Fruit fly (Drosophila melanogaster) whole organism, embryonic: ENCODE results near the gene RpS30.
A peak's percentile ranks its signal among the peaks of the same experiment; 100 is the strongest.

Experiments used
- CG12155 ChIP-seq: fragments of 200-800 bp; sonication (Bioruptor generic); optimal IDR thresholded peaks from 3 replicates; lab custom pipeline; 2016; ENCODE audit warnings: missing biosample characterization, missing genetic modification characterization
- CG2712 ChIP-seq: fragments of 200-800 bp; optimal IDR thresholded peaks from 3 replicates; lab custom pipeline; 2019; ENCODE audit warnings: missing biosample characterization, mild to moderate bottlenecking, missing genetic modification characterization, moderate library complexity
- Deaf1 ChIP-seq: fragments of 200-800 bp; optimal IDR thresholded peaks from 3 replicates; lab custom pipeline; 2019; ENCODE audit warnings: missing biosample characterization, mild to moderate bottlenecking, missing genetic modification characterization, moderate library complexity
- Doc2 ChIP-seq: fragments of 200-800 bp; sonication (Bioruptor generic); IDR thresholded peaks from 2 replicates; pipeline ENCODE4 v1.3.6; 2022; ENCODE audit warnings: missing biosample characterization, missing genetic modification characterization
- Hr3 ChIP-seq: fragments of 200-800 bp; sonication (Bioruptor generic); optimal IDR thresholded peaks from 3 replicates; lab custom pipeline; 2016; ENCODE audit warnings: missing biosample characterization, missing genetic modification characterization
- Med ChIP-seq: fragments of 200-800 bp; sonication (Bioruptor generic); peaks from one replicate; lab custom pipeline; 2016; ENCODE audit warnings: missing biosample characterization, missing genetic modification characterization, mild to moderate bottlenecking, inconsistent platforms, moderate library complexity
- NC2α ChIP-seq: fragments of 200-800 bp; sonication (Bioruptor generic); optimal IDR thresholded peaks from 2 replicates; lab custom pipeline; 2016; ENCODE audit warnings: missing biosample characterization, missing genetic modification characterization
- Trl ChIP-seq, 3 experiments: fragments of >200 bp in 2 of 3; fragments of 200-800 bp in 1 of 3; sonication (Bioruptor generic) in 1 of 3; optimal IDR thresholded peaks; 2 replicates in 1 of 3; 3 replicates in 2 of 3; lab custom pipeline; 2016 to 2017; ENCODE audit warnings: missing biosample characterization in 1 of 3, missing genetic modification characterization in 1 of 3
- ewg ChIP-seq: fragments of 200-800 bp; sonication (Bioruptor generic); optimal IDR thresholded peaks from 3 replicates; lab custom pipeline; 2017; ENCODE audit warnings: mild to moderate bottlenecking, missing biosample characterization, missing genetic modification reagents, missing genetic modification characterization
- pho ChIP-seq: fragments of 200-800 bp; sonication (Bioruptor generic); optimal IDR thresholded peaks from 2 replicates; lab custom pipeline; 2016; ENCODE audit warnings: missing biosample characterization, missing genetic modification characterization
- pnt ChIP-seq: fragments of 200-800 bp; sonication (Bioruptor generic); optimal IDR thresholded peaks from 3 replicates; lab custom pipeline; 2016; ENCODE audit warnings: missing biosample characterization, missing genetic modification characterization
- scrt ChIP-seq: fragments of 200-800 bp; sonication (Bioruptor generic); optimal IDR thresholded peaks from 2 replicates; lab custom pipeline; 2018; ENCODE audit warnings: missing biosample characterization, mild to moderate bottlenecking, missing genetic modification characterization, moderate library complexity
- slbo ChIP-seq: fragments of 200-800 bp; sonication (Bioruptor generic); IDR thresholded peaks from 2 replicates; pipeline ENCODE4 v1.3.6; 2022; ENCODE audit warnings: missing biosample characterization, missing genetic modification characterization

The RpS30 gene

DNA sequence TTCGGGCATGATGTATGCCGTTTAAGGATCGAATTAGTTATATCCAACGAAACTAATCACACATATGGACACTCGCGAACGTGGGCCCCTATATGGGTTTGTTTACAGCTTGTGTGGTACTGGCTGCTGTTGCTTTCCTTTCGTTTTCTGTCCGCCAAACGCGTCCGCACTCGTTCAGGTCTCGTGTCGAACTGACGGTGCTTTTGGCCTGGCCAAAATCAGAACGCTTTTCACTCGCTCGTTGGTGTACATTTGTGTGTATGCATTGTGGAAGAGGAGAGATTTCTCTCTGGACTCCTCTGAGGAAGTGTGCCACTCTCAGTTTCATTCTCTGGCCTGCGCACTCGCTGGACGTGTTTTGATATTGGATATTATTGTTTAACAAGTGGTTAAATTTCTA is 46.8 kb downstream of the RpS30 start, which contains the start of gene Ktl:
TSS of gene Ktl (minus strand) at position 193 of the 400 bp plus-strand sequence.
- TF ChIP-seq Trl (optimal IDR thresholded peaks at IDR 0.05; lab: Kevin White, UChicago) (peak; percentile 17 to 42), Trl (GFP tag; optimal IDR thresholded peaks at IDR 0.05; lab: Kevin White, UChicago) (no peak), Hr3 (GFP tag; lab: Kevin White, UChicago) (no peak), scrt (GFP tag; lab: Kevin White, UChicago) (peak; percentile 26), pho (no peak), Deaf1 (tag; lab: Kevin White, UChicago) (peak; percentile 11), Doc2 (GFP tag; lab: Robert Waterston, UW) (no peak), pnt (no peak), ewg (peak; percentile 43), slbo (GFP tag; lab: Robert Waterston, UW) (no peak), Med (GFP tag; lab: Kevin White, UChicago) (peak; percentile 67), CG2712 (tag; lab: Kevin White, UChicago) (no peak), CG12155 (peak; percentile 64), NC2α (GFP tag; lab: Kevin White, UChicago) (no peak)
